Fruit fly (Drosophila melanogaster): ENCODE results near the gene Plp.

Gene Plp

DNA sequence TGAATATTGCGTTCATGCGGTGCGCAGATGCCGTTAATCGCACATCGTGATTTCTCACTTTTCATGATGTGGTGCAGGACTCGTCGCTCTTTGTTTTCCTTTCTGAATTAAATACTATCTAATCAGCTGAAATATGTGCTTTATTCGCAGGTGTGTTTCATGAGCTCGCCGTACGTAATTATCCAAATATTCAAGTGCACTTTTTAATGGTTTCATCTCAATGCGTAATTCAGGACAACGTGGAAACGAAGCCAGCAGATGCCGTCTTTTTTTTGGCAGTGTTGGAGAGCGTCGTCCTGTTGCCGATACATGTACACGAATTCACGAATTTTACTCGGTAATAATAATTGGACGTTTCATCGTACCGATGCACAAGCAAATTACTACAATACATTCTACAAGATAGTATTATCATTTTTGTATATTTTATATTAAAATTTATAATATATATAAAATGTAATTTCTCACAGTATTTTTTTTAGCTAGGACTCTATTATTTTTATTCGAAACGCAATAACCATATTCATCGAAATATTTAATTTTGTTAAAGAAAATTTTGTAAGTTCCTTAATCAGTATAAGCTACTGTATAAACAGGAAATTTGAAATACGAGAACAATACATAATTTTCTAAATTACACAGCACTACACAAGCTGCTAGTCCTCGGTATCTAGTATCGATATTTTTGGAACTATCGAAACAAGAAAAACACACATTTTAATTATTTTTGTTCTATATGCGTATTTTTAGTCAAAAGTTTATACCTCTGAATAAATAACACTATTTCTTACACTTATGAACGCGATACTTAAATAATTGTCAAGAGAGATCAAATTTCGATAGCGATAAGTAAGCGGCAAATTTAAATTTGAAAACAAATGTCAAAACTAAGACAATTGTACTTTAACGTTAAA is 42.4 kb upstream of the Plp start, which contains the start of gene CG12316 (continued):
- TF ChIP-seq Nf-YB (GFP tag; optimal IDR thresholded peaks at IDR 0.05) (peak; percentile 80), CG32772 (GFP tag; IDR thresholded peaks at IDR 0.05) (no peak; the same call in none of the 2 replicates), Doc3 (GFP tag; IDR thresholded peaks at IDR 0.05; ENCODE audit: partially characterized antibody) (peak; percentile 87), Mes4 (GFP tag; optimal IDR thresholded peaks at IDR 0.05) (peak; percentile 95), tup (GFP tag; optimal IDR thresholded peaks at IDR 0.05) (peak; percentile 87), en (GFP tag; optimal IDR thresholded peaks at IDR 0.05) (peak; percentile 85), TFAM (GFP tag; optimal IDR thresholded peaks at IDR 0.05) (peak; percentile 65), gsb (GFP tag; IDR thresholded peaks at IDR 0.05) (peak; percentile 76), CG5245 (GFP tag; optimal IDR thresholded peaks at IDR 0.05) (peak; percentile 85), CG7987 (GFP tag; optimal IDR thresholded peaks at IDR 0.05) (peak; percentile 85), CG14860 (GFP tag; IDR thresholded peaks at IDR 0.05; ENCODE audit: partially characterized antibody) (peak; percentile 62; the same call in 2 of the 3 replicates), CG7745 (tag; optimal IDR thresholded peaks at IDR 0.05) (peak; percentile 4), ham (GFP tag; IDR thresholded peaks at IDR 0.05) (peak; percentile 40; the same call in 1 of the 2 replicates), nom (GFP tag; optimal IDR thresholded peaks at IDR 0.05) (peak; percentile 95), shn (GFP tag; optimal IDR thresholded peaks at IDR 0.05) (peak; percentile 93), CG9727 (GFP tag; optimal IDR thresholded peaks at IDR 0.05) (peak; percentile 96), Gsc (GFP tag; IDR thresholded peaks at IDR 0.05) (no peak), CG34422 (GFP tag; IDR thresholded peaks at IDR 0.05) (peak; percentile 69), CG14050 (GFP tag; IDR thresholded peaks at IDR 0.05) (peak; percentile 79), slbo (GFP tag; IDR thresholded peaks at IDR 0.05) (peak; percentile 71), bbx (GFP tag; IDR thresholded peaks at IDR 0.05; ENCODE audit: partially characterized antibody) (peak; percentile 73; the same call in 1 of the 2 replicates), CG11398 (GFP tag; optimal IDR thresholded peaks at IDR 0.05) (peak; percentile 91), unc-4 (GFP tag; IDR thresholded peaks at IDR 0.05; ENCODE audit: partially characterized antibody) (peak; percentile 84), CG1603 (tag; optimal IDR thresholded peaks at IDR 0.05) (peak; percentile 90), fru (optimal IDR thresholded peaks at IDR 0.05) (no peak), pros (GFP tag; optimal IDR thresholded peaks at IDR 0.05) (peak; percentile 70), Sox102F (GFP tag; optimal IDR thresholded peaks at IDR 0.05) (peak; percentile 89), ssp (GFP tag; IDR thresholded peaks at IDR 0.05) (peak; percentile 59), CG10267 (tag; optimal IDR thresholded peaks at IDR 0.05) (peak; percentile 95), CG43689 (GFP tag; IDR thresholded peaks at IDR 0.05) (peak; percentile 34), CG11093 (GFP tag; IDR thresholded peaks at IDR 0.05) (peak; percentile 76), CG18764 (GFP tag; optimal IDR thresholded peaks at IDR 0.05) (peak; percentile 80), tna (GFP tag; IDR thresholded peaks at IDR 0.05; ENCODE audit: partially characterized antibody) (peak; percentile 44), B-H1 (GFP tag; IDR thresholded peaks at IDR 0.05) (peak; percentile 50; the same call in 2 of the 3 replicates), rib (GFP tag; IDR thresholded peaks at IDR 0.05) (peak; percentile 58), Aef1 (GFP tag; IDR thresholded peaks at IDR 0.05) (peak; percentile 47; the same call in 1 of the 3 replicates), Atf3 (GFP tag; optimal IDR thresholded peaks at IDR 0.05) (peak; percentile 92), Nf-YA (GFP tag; IDR thresholded peaks at IDR 0.05) (peak; percentile 72), CG31441 (GFP tag; IDR thresholded peaks at IDR 0.05) (peak; percentile 90), Neu2 (GFP tag; optimal IDR thresholded peaks at IDR 0.05; ENCODE audit: borderline replicate concordance) (peak; percentile 87), CG9437 (GFP tag; optimal IDR thresholded peaks at IDR 0.05) (peak; percentile 85), CG32767 (GFP tag; IDR thresholded peaks at IDR 0.05) (peak; percentile 90; the same call in 1 of the 2 replicates), CG11560 (tag; IDR thresholded peaks at IDR 0.05) (peak; percentile 65; the same call in 2 of the 3 replicates), Hr78 (GFP tag; optimal IDR thresholded peaks at IDR 0.05) (peak in 1 of 2 experiments; percentile 82), Dbx (GFP tag; IDR thresholded peaks at IDR 0.05) (peak; percentile 79), CG4730 (GFP tag; IDR thresholded peaks at IDR 0.05) (peak; percentile 60), CG10431 (GFP tag; optimal IDR thresholded peaks at IDR 0.05) (peak; percentile 79), CG13123 (GFP tag; optimal IDR thresholded peaks at IDR 0.05) (peak; percentile 49)

Measured in whole organism, embryonic.